Worm (Caenorhabditis elegans): ENCODE measurements around the gene Y14H12B.2.

The Y14H12B.2 gene

DNA sequence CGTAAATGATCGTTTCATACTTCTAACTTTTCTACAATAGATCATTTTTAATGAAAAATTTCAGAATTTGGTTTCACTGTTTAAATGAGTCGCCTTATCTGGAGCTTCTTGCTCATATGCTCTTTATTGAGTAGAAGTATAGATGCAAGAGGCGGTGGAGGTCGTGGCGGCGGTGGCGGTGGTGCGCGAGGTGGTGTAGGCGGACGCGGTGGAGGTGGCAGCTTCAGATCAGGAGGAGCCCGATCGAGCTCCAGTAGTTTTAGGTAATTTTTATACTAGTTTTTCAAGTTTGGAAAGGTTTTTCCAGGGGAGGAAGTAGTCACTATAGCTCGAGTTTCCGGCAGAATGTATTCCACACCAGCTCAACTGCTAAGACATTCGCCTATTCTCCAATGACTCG lies 30.7 kb downstream of the Y14H12B.2 start, which contains the start of gene F53C3.3:
TSS of gene F53C3.3 (plus strand) at position 59 of the 400 bp plus-strand sequence.
- TF ChIP-seq nhr-28 (tag; optimal IDR thresholded peaks at IDR 0.05) (no peak), elt-3 (tag; optimal IDR thresholded peaks at IDR 0.05) (no peak), nhr-76 (tag; optimal IDR thresholded peaks at IDR 0.05) (no peak), mep-1 (tag; optimal IDR thresholded peaks at IDR 0.05) (no peak), mab-5 (tag; optimal IDR thresholded peaks at IDR 0.05) (no peak), flh-1 (GFP tag; optimal IDR thresholded peaks at IDR 0.05) (no peak), tbx-8 (GFP tag; optimal IDR thresholded peaks at IDR 0.05) (no peak), lsy-2 (tag; optimal IDR thresholded peaks at IDR 0.05) (no peak), ham-2 (GFP tag; optimal IDR thresholded peaks at IDR 0.05) (no peak), cnd-1 (tag; optimal IDR thresholded peaks at IDR 0.05) (no peak), M03D4.4 (tag; optimal IDR thresholded peaks at IDR 0.05) (no peak), bed-3 (GFP tag; optimal IDR thresholded peaks at IDR 0.05) (no peak), hlh-1 (tag; optimal IDR thresholded peaks at IDR 0.05) (no peak), elt-1 (tag; optimal IDR thresholded peaks at IDR 0.05; ENCODE audit: borderline replicate concordance, insufficient read depth) (no peak), drap-1 (GFP tag; optimal IDR thresholded peaks at IDR 0.05) (no peak), zip-8 (tag; optimal IDR thresholded peaks at IDR 0.05) (no peak), ztf-11 (tag; optimal IDR thresholded peaks at IDR 0.05) (no peak), unc-39 (tag; optimal IDR thresholded peaks at IDR 0.05) (no peak), nhr-12 (tag; optimal IDR thresholded peaks at IDR 0.05) (no peak)

DNA sequence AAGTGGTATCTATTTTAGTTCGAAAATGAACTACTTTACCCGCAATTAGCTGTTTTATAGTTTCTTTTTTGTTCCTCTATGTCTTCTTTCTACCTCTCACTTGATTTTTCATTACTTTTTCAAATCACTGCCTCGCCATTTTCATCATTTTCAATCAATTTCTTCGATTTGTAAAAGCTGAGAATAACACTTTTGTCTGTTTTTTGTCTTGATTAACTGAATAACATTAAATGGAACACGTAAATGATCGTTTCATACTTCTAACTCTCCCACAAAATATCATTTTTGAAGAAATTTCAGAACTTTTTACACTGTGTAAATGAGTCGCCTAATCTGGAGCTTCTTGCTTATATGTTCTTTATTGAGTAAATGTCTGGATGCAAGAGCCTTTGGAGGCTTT lies 32.4 kb downstream of the Y14H12B.2 start, which contains the start of gene F53C3.4:
TSS of gene F53C3.4 (plus strand) at position 301 of the 400 bp plus-strand sequence.
- TF ChIP-seq nhr-12 (tag; optimal IDR thresholded peaks at IDR 0.05) (no peak), snpc-4 (tag; optimal IDR thresholded peaks at IDR 0.05) (no peak), unc-120 (tag; optimal IDR thresholded peaks at IDR 0.05; ENCODE audit: poor library complexity, severe bottlenecking) (no peak), hlh-1 (tag; optimal IDR thresholded peaks at IDR 0.05) (no peak), zip-8 (tag; optimal IDR thresholded peaks at IDR 0.05) (no peak), nhr-76 (tag; optimal IDR thresholded peaks at IDR 0.05) (no peak), lsy-2 (tag; optimal IDR thresholded peaks at IDR 0.05) (no peak), mep-1 (tag; optimal IDR thresholded peaks at IDR 0.05) (no peak), elt-3 (tag; optimal IDR thresholded peaks at IDR 0.05) (no peak), sptf-1 (tag; optimal IDR thresholded peaks at IDR 0.05) (no peak), ceh-83 (GFP tag; optimal IDR thresholded peaks at IDR 0.05) (no peak), sem-2 (GFP tag; optimal IDR thresholded peaks at IDR 0.05) (no peak), bed-3 (GFP tag; optimal IDR thresholded peaks at IDR 0.05) (no peak), unc-39 (tag; optimal IDR thresholded peaks at IDR 0.05) (no peak), mls-2 (tag; optimal IDR thresholded peaks at IDR 0.05) (no peak), nhr-2 (tag; optimal IDR thresholded peaks at IDR 0.05) (no peak)

DNA sequence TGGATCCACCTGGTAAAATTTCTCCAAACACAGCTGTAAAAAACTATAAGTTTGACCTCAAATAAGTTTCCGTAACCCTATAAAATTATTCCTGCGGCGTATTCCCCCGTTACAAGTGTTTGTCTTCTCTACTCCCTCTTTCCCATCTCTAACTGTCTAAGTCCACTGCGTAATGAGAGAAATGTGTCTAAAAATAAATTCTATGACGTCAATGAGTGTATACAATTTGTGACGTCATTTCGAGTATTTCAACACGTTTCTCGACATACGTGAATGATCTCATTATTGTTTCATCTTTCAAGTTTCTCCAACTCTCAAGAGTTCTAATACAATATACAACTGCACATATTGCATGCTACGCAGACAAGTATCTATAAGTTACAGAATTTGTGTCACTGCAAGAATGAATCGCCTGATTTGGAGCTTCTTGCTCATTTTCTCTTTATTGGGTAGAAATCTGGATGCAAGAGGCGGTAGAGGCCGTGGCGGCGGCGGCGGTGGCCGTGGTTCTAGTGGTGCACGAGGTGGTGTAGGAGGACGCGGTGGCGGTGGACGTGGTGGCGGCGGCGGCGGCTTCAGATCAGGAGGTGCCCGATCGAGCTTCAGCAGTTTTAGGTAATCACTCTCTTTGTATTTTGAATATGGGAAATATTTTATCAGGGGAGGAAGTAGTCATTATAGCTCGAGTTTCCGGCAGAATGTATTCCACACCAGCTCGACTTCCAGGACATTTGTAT lies 35.6 kb downstream of the Y14H12B.2 start, which contains the start of gene F53C3.6:
TSS of gene F53C3.6 (plus strand) at position 385 of the 737 bp plus-strand sequence.
- TF ChIP-seq ces-1 (GFP tag; optimal IDR thresholded peaks at IDR 0.05), result peak; percentile 94
- TF ChIP-seq ztf-11 (tag; optimal IDR thresholded peaks at IDR 0.05), result no peak
- TF ChIP-seq zip-8 (tag; optimal IDR thresholded peaks at IDR 0.05), result peak; percentile 64
- no peak for TF ChIP-seq mep-1 (tag; optimal IDR thresholded peaks at IDR 0.05)
- TF ChIP-seq lin-13 (tag; optimal IDR thresholded peaks at IDR 0.05), result no peak
- no peak for TF ChIP-seq cnd-1 (tag; optimal IDR thresholded peaks at IDR 0.05)
- TF ChIP-seq nhr-237 (tag; optimal IDR thresholded peaks at IDR 0.05), result peak; percentile 23
- TF ChIP-seq mls-2 (tag; optimal IDR thresholded peaks at IDR 0.05), result no peak
- peak; percentile 48 for TF ChIP-seq ceh-83 (GFP tag; optimal IDR thresholded peaks at IDR 0.05)
- no peak for TF ChIP-seq lsy-2 (tag; optimal IDR thresholded peaks at IDR 0.05)
- no peak for TF ChIP-seq bed-3 (GFP tag; optimal IDR thresholded peaks at IDR 0.05)
- TF ChIP-seq flh-1 (GFP tag; optimal IDR thresholded peaks at IDR 0.05), result no peak
- TF ChIP-seq nhr-2 (tag; optimal IDR thresholded peaks at IDR 0.05), result peak; percentile 29
- TF ChIP-seq unc-62 (GFP tag; optimal IDR thresholded peaks at IDR 0.05), result peak; percentile 81

DNA sequence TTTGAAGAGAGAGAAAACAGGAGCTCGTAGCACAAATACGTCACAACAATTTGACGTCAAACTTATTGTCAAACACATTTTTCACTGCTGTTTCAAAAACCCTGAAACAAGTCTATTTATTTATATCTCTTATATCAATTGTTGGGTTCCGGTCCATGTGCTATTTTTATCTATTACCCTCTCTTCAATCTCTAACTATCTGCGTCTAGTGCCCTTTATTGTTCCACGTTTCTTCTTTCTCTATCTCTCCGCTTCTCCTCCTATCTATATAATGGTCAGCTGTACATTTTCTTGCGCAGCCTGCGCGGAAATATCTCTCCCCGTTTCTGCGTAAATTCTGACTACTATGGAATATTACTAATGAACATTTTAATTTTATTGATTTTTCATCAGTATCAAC lies 36.6 kb downstream of the Y14H12B.2 start:
- TF ChIP-seq blmp-1 (tag; optimal IDR thresholded peaks at IDR 0.05), result no peak
- TF ChIP-seq sptf-1 (tag; optimal IDR thresholded peaks at IDR 0.05), result no peak
- TF ChIP-seq unc-39 (tag; optimal IDR thresholded peaks at IDR 0.05), result no peak
- TF ChIP-seq nhr-2 (tag; optimal IDR thresholded peaks at IDR 0.05), result no peak
- TF ChIP-seq mab-5 (tag; optimal IDR thresholded peaks at IDR 0.05), result no peak
- peak; percentile 34 for TF ChIP-seq elt-3 (tag; optimal IDR thresholded peaks at IDR 0.05)
- TF ChIP-seq nhr-12 (tag; optimal IDR thresholded peaks at IDR 0.05), result no peak
- no peak for TF ChIP-seq sem-2 (GFP tag; optimal IDR thresholded peaks at IDR 0.05)
- TF ChIP-seq lsy-2 (tag; optimal IDR thresholded peaks at IDR 0.05), result peak; percentile 14
- TF ChIP-seq mls-2 (tag; optimal IDR thresholded peaks at IDR 0.05), result peak; percentile 10
- peak; percentile 88 for TF ChIP-seq ces-1 (GFP tag; optimal IDR thresholded peaks at IDR 0.05)
- peak; percentile 54 for TF ChIP-seq unc-120 (tag; optimal IDR thresholded peaks at IDR 0.05; ENCODE audit: poor library complexity, severe bottlenecking)
- no peak for TF ChIP-seq elt-1 (tag; optimal IDR thresholded peaks at IDR 0.05; ENCODE audit: borderline replicate concordance, insufficient read depth)
- TF ChIP-seq drap-1 (GFP tag; optimal IDR thresholded peaks at IDR 0.05), result no peak
- TF ChIP-seq ceh-43 (GFP tag; optimal IDR thresholded peaks at IDR 0.05), result no peak
- TF ChIP-seq tbx-8 (GFP tag; optimal IDR thresholded peaks at IDR 0.05), result no peak
- no peak for TF ChIP-seq nhr-28 (tag; optimal IDR thresholded peaks at IDR 0.05)
- no peak for TF ChIP-seq flh-1 (GFP tag; optimal IDR thresholded peaks at IDR 0.05)
- no peak for TF ChIP-seq cnd-1 (tag; optimal IDR thresholded peaks at IDR 0.05)
- TF ChIP-seq ceh-39 (tag; optimal IDR thresholded peaks at IDR 0.05), result peak; percentile 37
- peak; percentile 22 for TF ChIP-seq ham-2 (GFP tag; optimal IDR thresholded peaks at IDR 0.05)
- no peak for TF ChIP-seq M03D4.4 (tag; optimal IDR thresholded peaks at IDR 0.05)
- no peak for TF ChIP-seq nhr-76 (tag; optimal IDR thresholded peaks at IDR 0.05)
- peak; percentile 38 for TF ChIP-seq pha-4 (tag; optimal IDR thresholded peaks at IDR 0.05)
- TF ChIP-seq snpc-4 (tag; optimal IDR thresholded peaks at IDR 0.05), result no peak
- TF ChIP-seq bed-3 (GFP tag; optimal IDR thresholded peaks at IDR 0.05), result no peak
- TF ChIP-seq zip-8 (tag; optimal IDR thresholded peaks at IDR 0.05), result no peak
- peak; percentile 72 for TF ChIP-seq hlh-1 (tag; optimal IDR thresholded peaks at IDR 0.05)
- TF ChIP-seq nhr-237 (tag; optimal IDR thresholded peaks at IDR 0.05), result peak; percentile 69
- TF ChIP-seq mep-1 (tag; optimal IDR thresholded peaks at IDR 0.05), result no peak
- TF ChIP-seq unc-62 (GFP tag; optimal IDR thresholded peaks at IDR 0.05), result peak; percentile 24
- TF ChIP-seq ceh-83 (GFP tag; optimal IDR thresholded peaks at IDR 0.05), result no peak
- no peak for TF ChIP-seq lin-32 (GFP tag; optimal IDR thresholded peaks at IDR 0.05)
- TF ChIP-seq lin-13 (tag; optimal IDR thresholded peaks at IDR 0.05), result no peak
- no peak for TF ChIP-seq ztf-11 (tag; optimal IDR thresholded peaks at IDR 0.05)

All from whole organism, mixed stage, embryonic.